Fruit fly (Drosophila melanogaster): ENCODE measurements around the gene mRpL47.
A peak's percentile ranks its signal among the peaks of the same experiment; 100 is the strongest.

The mRpL47 gene

DNA sequence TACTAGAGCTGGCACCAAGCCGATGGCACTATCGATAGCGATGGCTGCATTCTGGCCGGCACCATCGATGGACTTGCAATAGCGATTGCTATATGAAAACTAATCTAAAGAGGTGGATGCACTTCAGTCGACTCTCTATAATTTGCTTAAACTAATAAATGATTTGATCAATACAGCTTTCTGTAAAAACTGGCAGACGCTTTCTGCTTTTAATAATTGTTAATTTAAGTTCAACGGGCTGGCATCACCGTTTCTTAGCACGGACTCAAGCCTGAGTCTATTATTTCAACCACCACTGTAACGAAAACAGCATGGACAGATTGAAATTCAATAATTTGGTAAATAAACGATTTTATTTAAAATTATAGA, 2.7 kb downstream of the mRpL47 start, which contains the start of the genes Ras85D and Rlb1 (continued):
- TF ChIP-seq amos (GFP tag; IDR thresholded peaks at IDR 0.05; ENCODE audit: partially characterized antibody) (no peak), ro (GFP tag; IDR thresholded peaks at IDR 0.05) (no peak), crc (GFP tag; optimal IDR thresholded peaks at IDR 0.05) (peak; percentile 64), CG2889 (GFP tag; IDR thresholded peaks at IDR 0.05) (no peak)

- TF ChIP-seq CG13123 (GFP tag; optimal IDR thresholded peaks at IDR 0.05): no peak
- TF ChIP-seq repo (GFP tag; optimal IDR thresholded peaks at IDR 0.05): no peak
- TF ChIP-seq cg (GFP tag; optimal IDR thresholded peaks at IDR 0.05): peak; percentile 84
- TF ChIP-seq ac (GFP tag; optimal IDR thresholded peaks at IDR 0.05): no peak
- TF ChIP-seq CG3995 (GFP tag; optimal IDR thresholded peaks at IDR 0.05): peak; percentile 86
- no peak for TF ChIP-seq slp2 (GFP tag; optimal IDR thresholded peaks at IDR 0.05)
- TF ChIP-seq fd64A (GFP tag; optimal IDR thresholded peaks at IDR 0.05): no peak
- TF ChIP-seq CG18619 (GFP tag; optimal IDR thresholded peaks at IDR 0.05): no peak
- no peak for TF ChIP-seq zfh1 (GFP tag; IDR thresholded peaks at IDR 0.05)
- TF ChIP-seq Jarid2 (GFP tag; optimal IDR thresholded peaks at IDR 0.05): no peak
- TF ChIP-seq Trl (optimal IDR thresholded peaks at IDR 0.05): peak; percentile 67 to 86
- TF ChIP-seq Trl (GFP tag; optimal IDR thresholded peaks at IDR 0.05): no peak
- TF ChIP-seq Med (GFP tag): peak; percentile 20
- no peak for TF ChIP-seq CG13424 (tag; optimal IDR thresholded peaks at IDR 0.05)
- no peak for TF ChIP-seq CG11723 (GFP tag; optimal IDR thresholded peaks at IDR 0.05)
- no peak for TF ChIP-seq prd (optimal IDR thresholded peaks at IDR 0.05)
- no peak for TF ChIP-seq prd (GFP tag; IDR thresholded peaks at IDR 0.05)
- TF ChIP-seq NFAT (GFP tag; IDR thresholded peaks at IDR 0.05): no peak
- TF ChIP-seq pita (GFP tag; optimal IDR thresholded peaks at IDR 0.05): no peak
- peak; percentile 47 for TF ChIP-seq zen (tag; optimal IDR thresholded peaks at IDR 0.05)
- TF ChIP-seq gcm (GFP tag; optimal IDR thresholded peaks at IDR 0.05): peak; percentile 21
- TF ChIP-seq Rfx (GFP tag; IDR thresholded peaks at IDR 0.05): no peak
- TF ChIP-seq Xbp1 (GFP tag; optimal IDR thresholded peaks at IDR 0.05): no peak
- TF ChIP-seq br (optimal IDR thresholded peaks at IDR 0.05): no peak
- peak; percentile 40 for TF ChIP-seq nom (GFP tag; optimal IDR thresholded peaks at IDR 0.05)
- TF ChIP-seq maf-S (GFP tag; optimal IDR thresholded peaks at IDR 0.05): no peak
- TF ChIP-seq sens-2 (GFP tag; IDR thresholded peaks at IDR 0.05): no peak
- TF ChIP-seq CG10431 (GFP tag; optimal IDR thresholded peaks at IDR 0.05): no peak
- peak; percentile 24 for TF ChIP-seq lbe (GFP tag; optimal IDR thresholded peaks at IDR 0.05)
- no peak for TF ChIP-seq GATAe (GFP tag; conservative IDR thresholded peaks at IDR 0.05)
- peak; percentile 51 for TF ChIP-seq sqz (GFP tag; optimal IDR thresholded peaks at IDR 0.05)
- TF ChIP-seq CG7745 (tag; optimal IDR thresholded peaks at IDR 0.05): peak; percentile 88
- no peak for TF ChIP-seq CG33213 (GFP tag; optimal IDR thresholded peaks at IDR 0.05)
- TF ChIP-seq MESR4 (GFP tag; optimal IDR thresholded peaks at IDR 0.05): peak; percentile 93
- no peak for TF ChIP-seq CG7357 (GFP tag; IDR thresholded peaks at IDR 0.05)
Observed at dm6 chr3R:9512193-9513051, 3.3 kb downstream of the mRpL47 start.

dm6 chr3R:9510070-9510518, 5.6 kb downstream of the mRpL47 start, which contains the start of gene rump:
Gene rump, minus strand, starts transcription at chr3R:9510324.
- TF ChIP-seq Blimp-1 (GFP tag; optimal IDR thresholded peaks at IDR 0.05) (no peak), CG17328 (GFP tag; IDR thresholded peaks at IDR 0.05) (no peak), Dbx (GFP tag; IDR thresholded peaks at IDR 0.05) (no peak), ro (GFP tag; IDR thresholded peaks at IDR 0.05) (no peak), toy (GFP tag; IDR thresholded peaks at IDR 0.05) (no peak), HLH4C (GFP tag; IDR thresholded peaks at IDR 0.05; ENCODE audit: partially characterized antibody) (no peak), chif (GFP tag; optimal IDR thresholded peaks at IDR 0.05) (no peak), CG8388 (GFP tag; optimal IDR thresholded peaks at IDR 0.05) (no peak), HmgD (GFP tag; optimal IDR thresholded peaks at IDR 0.05) (peak; percentile 85), CG11456 (GFP tag; IDR thresholded peaks at IDR 0.05) (no peak), CG1832 (GFP tag; optimal IDR thresholded peaks at IDR 0.05) (no peak), emc (GFP tag; optimal IDR thresholded peaks at IDR 0.05) (no peak), CG7372 (GFP tag; IDR thresholded peaks at IDR 0.05) (no peak)
